Fruit fly (Drosophila melanogaster): ENCODE data around the gene CG44000.

dm6 chr2L:5088649-5089270, 45.7 kb downstream of the CG44000 start:
- no peak for TF ChIP-seq fru (GFP tag; optimal IDR thresholded peaks at IDR 0.05)
- TF ChIP-seq lola (GFP tag; optimal IDR thresholded peaks at IDR 0.05) = no peak
